Worm (Caenorhabditis elegans): ENCODE measurements around the gene K02G10.5.

- TF ChIP-seq ztf-23 (GFP tag; IDR thresholded peaks at IDR 0.05) = no peak
- no peak for TF ChIP-seq cog-1 (tag; optimal IDR thresholded peaks at IDR 0.05)
- TF ChIP-seq flt-1 (GFP tag; IDR thresholded peaks at IDR 0.05) = no peak
- TF ChIP-seq med-1 (GFP tag; optimal IDR thresholded peaks at IDR 0.05; ENCODE audit: insufficient read depth) = no peak
Measured at ce11 chrX:4660268-4660880, 30.6 kb downstream of the K02G10.5 start, which contains the start of gene nhr-45.

Data from whole organism, midembryonic.